Fruit fly (Drosophila melanogaster) whole organism, prepupa: ENCODE results near the gene deltaCOP.

Experiments used
- CG10631 ChIP-seq: fragments of 200-800 bp; sonication (Bioruptor generic); optimal IDR thresholded peaks from 2 replicates; lab custom pipeline; 2016; ENCODE audit warnings: missing biosample characterization, missing genetic modification characterization
- CG11294 ChIP-seq: fragments of 200-800 bp; sonication (Bioruptor generic); IDR thresholded peaks from 2 replicates; pipeline ENCODE4 v1.3.6; 2022; ENCODE audit warnings: missing biosample characterization, missing genetic modification characterization
- CG11902 ChIP-seq: fragments of 200-800 bp; sonication (Bioruptor generic); optimal IDR thresholded peaks from 3 replicates; lab custom pipeline; 2016; ENCODE audit warnings: missing biosample characterization, missing genetic modification characterization
- CG15336 ChIP-seq: fragments of 200-800 bp; sonication (Bioruptor generic); IDR thresholded peaks from 2 replicates; pipeline ENCODE4 v1.3.6; 2022; ENCODE audit warnings: missing biosample characterization, missing genetic modification characterization
- CG1621 ChIP-seq: fragments of 200-800 bp; sonication (Bioruptor generic); optimal IDR thresholded peaks from 3 replicates; lab custom pipeline; 2018; ENCODE audit warnings: missing biosample characterization, mild to moderate bottlenecking, missing genetic modification characterization
- CG16779 ChIP-seq: fragments of 200-800 bp; sonication (Bioruptor generic); optimal IDR thresholded peaks from 3 replicates; lab custom pipeline; 2017; ENCODE audit warnings: missing biosample characterization, mild to moderate bottlenecking, missing genetic modification characterization
- CG3032 ChIP-seq: fragments of 200-800 bp; optimal IDR thresholded peaks from 2 replicates; lab custom pipeline; 2019; ENCODE audit warnings: missing biosample characterization, mild to moderate bottlenecking, missing genetic modification characterization, moderate library complexity
- CG31627 ChIP-seq: fragments of 200-800 bp; sonication (Bioruptor generic); optimal IDR thresholded peaks from 3 replicates; lab custom pipeline; 2016; ENCODE audit warnings: missing biosample characterization, missing genetic modification characterization
- CG34406 ChIP-seq: fragments of 200-800 bp; sonication (Bioruptor generic); optimal IDR thresholded peaks from 3 replicates; lab custom pipeline; 2016; ENCODE audit warnings: missing biosample characterization, missing genetic modification characterization
- CG4318 ChIP-seq: fragments of 200-800 bp; sonication (Bioruptor generic); optimal IDR thresholded peaks from 3 replicates; lab custom pipeline; 2017; ENCODE audit warnings: missing biosample characterization, mild to moderate bottlenecking, missing genetic modification characterization
- CG6163 ChIP-seq: fragments of 200-800 bp; sonication (Bioruptor generic); IDR thresholded peaks from 3 replicates; pipeline ENCODE4 v1.3.6; 2022; ENCODE audit warnings: missing biosample characterization, missing genetic modification characterization
- CG6276 ChIP-seq: fragments of 200-800 bp; sonication (Bioruptor generic); optimal IDR thresholded peaks from 2 replicates; lab custom pipeline; 2017; ENCODE audit warnings: missing biosample characterization, mild to moderate bottlenecking, missing genetic modification characterization
- CG6792 ChIP-seq: fragments of 200-800 bp; sonication (Bioruptor generic); optimal IDR thresholded peaks from 3 replicates; lab custom pipeline; 2016; ENCODE audit warnings: missing biosample characterization, missing genetic modification characterization
- CG6808 ChIP-seq: fragments of 200-800 bp; sonication (Bioruptor generic); optimal IDR thresholded peaks from 3 replicates; lab custom pipeline; 2017; ENCODE audit warnings: missing biosample characterization, missing genetic modification characterization, mild to moderate bottlenecking, moderate library complexity, missing genetic modification reagents
- CG6854 ChIP-seq: fragments of 200-800 bp; sonication (Bioruptor generic); optimal IDR thresholded peaks from 2 replicates; lab custom pipeline; 2017; ENCODE audit warnings: missing biosample characterization, mild to moderate bottlenecking, missing genetic modification characterization
- CG7368 ChIP-seq: fragments of 200-800 bp; sonication (Bioruptor generic); optimal IDR thresholded peaks from 3 replicates; lab custom pipeline; 2016; ENCODE audit warnings: missing biosample characterization, missing genetic modification characterization
- CG8119 ChIP-seq: fragments of 200-800 bp; sonication (Bioruptor generic); IDR thresholded peaks from 3 replicates; pipeline ENCODE4 v1.3.6; 2022; ENCODE audit warnings: missing biosample characterization, missing genetic modification characterization
- CG8319 ChIP-seq: fragments of 200-800 bp; sonication (Bioruptor generic); optimal IDR thresholded peaks from 3 replicates; lab custom pipeline; 2016; ENCODE audit warnings: missing biosample characterization, missing genetic modification characterization
- CG8632 ChIP-seq: fragments of 200-800 bp; sonication (Bioruptor generic); optimal IDR thresholded peaks from 3 replicates; lab custom pipeline; 2016; ENCODE audit warnings: missing biosample characterization, missing genetic modification characterization
- Eip75B ChIP-seq: fragments of 200-800 bp; sonication (Bioruptor generic); optimal IDR thresholded peaks from 3 replicates; lab custom pipeline; 2016; ENCODE audit warnings: missing biosample characterization, missing genetic modification characterization
- Eip78C ChIP-seq: fragments of 200-800 bp; sonication (Bioruptor generic); peaks from one replicate; lab custom pipeline; 2016; ENCODE audit warnings: missing biosample characterization, missing genetic modification characterization
- Eip93F ChIP-seq: fragments of 200-800 bp; sonication (Bioruptor generic); optimal IDR thresholded peaks from 2 replicates; lab custom pipeline; 2016; ENCODE audit warnings: missing biosample characterization, mild to moderate bottlenecking, missing genetic modification characterization
- Gug ChIP-seq: fragments of 200-800 bp; sonication (Bioruptor generic); IDR thresholded peaks from 2 replicates; pipeline ENCODE4 v1.3.6; 2022; ENCODE audit warnings: missing biosample characterization, missing genetic modification characterization
- Hr39 ChIP-seq: fragments of 200-800 bp; sonication (Bioruptor generic); optimal IDR thresholded peaks from 2 replicates; lab custom pipeline; 2016; ENCODE audit warnings: missing biosample characterization, missing genetic modification characterization
- Hr4 ChIP-seq: fragments of 200-800 bp; sonication (Bioruptor generic); optimal IDR thresholded peaks from 3 replicates; lab custom pipeline; 2016; ENCODE audit warnings: missing biosample characterization, missing genetic modification characterization
- Lpt ChIP-seq: fragments of 200-800 bp; sonication (Bioruptor generic); optimal IDR thresholded peaks from 3 replicates; lab custom pipeline; 2016; ENCODE audit warnings: missing biosample characterization, missing genetic modification characterization
- OdsH ChIP-seq: fragments of 200-800 bp; sonication (Bioruptor generic); optimal IDR thresholded peaks from 3 replicates; lab custom pipeline; 2016; ENCODE audit warnings: missing biosample characterization, missing genetic modification characterization
- Sox102F ChIP-seq: fragments of 200-800 bp; sonication (Bioruptor generic); optimal IDR thresholded peaks from 2 replicates; lab custom pipeline; 2016; ENCODE audit warnings: missing biosample characterization, mild to moderate bottlenecking, missing genetic modification characterization
- Sox14 ChIP-seq: fragments of 200-800 bp; sonication (Bioruptor generic); optimal IDR thresholded peaks from 3 replicates; lab custom pipeline; 2016; ENCODE audit warnings: missing biosample characterization, missing genetic modification characterization
- achi ChIP-seq: fragments of 200-800 bp; sonication (Bioruptor generic); optimal IDR thresholded peaks from 3 replicates; lab custom pipeline; 2016; ENCODE audit warnings: missing biosample characterization, missing genetic modification characterization
- cyc ChIP-seq: fragments of 200-800 bp; sonication (Bioruptor generic); optimal IDR thresholded peaks from 3 replicates; lab custom pipeline; 2016; ENCODE audit warnings: missing biosample characterization, missing genetic modification characterization
- dac ChIP-seq: fragments of 200-800 bp; sonication (Bioruptor generic); optimal IDR thresholded peaks from 2 replicates; lab custom pipeline; 2017; ENCODE audit warnings: missing biosample characterization, mild to moderate bottlenecking, missing genetic modification characterization
- dsx ChIP-seq: fragments of 200-800 bp; optimal IDR thresholded peaks from 3 replicates; lab custom pipeline; 2019; ENCODE audit warnings: missing biosample characterization, mild to moderate bottlenecking, missing genetic modification characterization, moderate library complexity; ENCODE audit not compliant: poor library complexity, severe bottlenecking
- eg ChIP-seq: fragments of 200-800 bp; sonication (Bioruptor generic); IDR thresholded peaks from 3 replicates; pipeline ENCODE4 v1.3.6; 2022; ENCODE audit warnings: missing biosample characterization, missing genetic modification characterization
- esn ChIP-seq: fragments of 200-800 bp; sonication (Bioruptor generic); optimal IDR thresholded peaks from 2 replicates; lab custom pipeline; 2016; ENCODE audit warnings: missing biosample characterization, mild to moderate bottlenecking, missing genetic modification characterization, moderate library complexity
- fd85E ChIP-seq: fragments of 200-800 bp; sonication (Bioruptor generic); optimal IDR thresholded peaks from 3 replicates; lab custom pipeline; 2016; ENCODE audit warnings: missing biosample characterization, missing genetic modification characterization
- fkh ChIP-seq: fragments of 200-800 bp; sonication (Bioruptor generic); optimal IDR thresholded peaks from 3 replicates; lab custom pipeline; 2017; ENCODE audit warnings: missing biosample characterization, mild to moderate bottlenecking, missing genetic modification characterization, moderate library complexity
- lz ChIP-seq: fragments of 200-800 bp; sonication (Bioruptor generic); optimal IDR thresholded peaks from 3 replicates; lab custom pipeline; 2016; ENCODE audit warnings: missing biosample characterization, missing genetic modification characterization
- pdm3 ChIP-seq: fragments of 200-800 bp; sonication (Bioruptor generic); optimal IDR thresholded peaks from 3 replicates; lab custom pipeline; 2016; ENCODE audit warnings: missing biosample characterization, missing genetic modification characterization
- svp ChIP-seq: fragments of 200-800 bp; sonication (Bioruptor generic); peaks from one replicate; lab custom pipeline; 2016; ENCODE audit warnings: missing biosample characterization, missing genetic modification characterization
- vri ChIP-seq: fragments of 200-800 bp; sonication (Bioruptor generic); optimal IDR thresholded peaks from 3 replicates; lab custom pipeline; 2016; ENCODE audit warnings: missing biosample characterization, mild to moderate bottlenecking, missing genetic modification characterization

deltaCOP gene

DNA sequence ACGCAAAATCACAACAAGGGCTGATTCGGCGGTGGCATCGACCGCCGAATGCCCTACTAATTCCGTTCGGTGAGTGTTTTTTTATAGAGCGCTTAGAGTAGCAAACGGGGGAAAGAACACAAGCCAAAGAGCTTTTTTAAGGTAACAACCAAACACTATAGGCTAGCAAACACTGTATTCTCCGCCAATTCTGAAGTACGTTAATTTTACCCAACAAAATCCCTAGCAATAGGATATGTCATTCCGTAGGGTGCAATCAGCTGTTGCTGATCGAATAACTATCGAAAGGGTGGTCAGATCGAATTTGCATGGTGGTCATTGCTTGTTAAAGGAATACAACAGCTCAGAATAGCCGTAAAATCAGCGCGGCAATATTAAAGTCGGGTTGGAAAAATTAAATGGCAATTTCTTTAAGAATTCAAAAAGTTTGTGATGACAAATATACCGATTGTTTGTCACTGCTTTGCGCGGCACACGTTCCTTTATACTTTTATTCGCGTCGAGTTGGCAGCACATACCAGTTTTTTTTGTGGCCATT is 46.2 kb upstream of the deltaCOP start, which contains the start of gene mip130 (continued):
- peak; percentile 63 for TF ChIP-seq CG34406
- TF ChIP-seq fd85E (GFP tag; lab: Kevin White, UChicago): no peak
- TF ChIP-seq Eip75B: peak; percentile 56
- peak; percentile 51 for TF ChIP-seq Sox102F (GFP tag; lab: Kevin White, UChicago)
- peak; percentile 43 for TF ChIP-seq lz (GFP tag; lab: Kevin White, UChicago)
- peak; percentile 27 for TF ChIP-seq CG6854 (GFP tag; lab: Kevin White, UChicago)
- TF ChIP-seq CG7368: peak; percentile 51
- TF ChIP-seq OdsH (GFP tag; lab: Kevin White, UChicago): peak; percentile 47
- TF ChIP-seq CG1621: no peak
- no peak for TF ChIP-seq Lpt
- TF ChIP-seq Hr39: peak; percentile 31
- peak; percentile 84 for TF ChIP-seq svp (GFP tag; lab: Kevin White, UChicago)
- TF ChIP-seq Hr4 (GFP tag; lab: Kevin White, UChicago): peak; percentile 64
- TF ChIP-seq Gug (GFP tag; lab: Robert Waterston, UW): no peak
- TF ChIP-seq CG3032 (tag; lab: Kevin White, UChicago): peak; percentile 60
- no peak for TF ChIP-seq CG8319 (GFP tag; lab: Kevin White, UChicago)
- TF ChIP-seq CG6808 (GFP tag; lab: Kevin White, UChicago): peak; percentile 36
- peak; percentile 54 for TF ChIP-seq CG8632 (GFP tag; lab: Kevin White, UChicago)
- peak; percentile 58 for TF ChIP-seq esn

DNA sequence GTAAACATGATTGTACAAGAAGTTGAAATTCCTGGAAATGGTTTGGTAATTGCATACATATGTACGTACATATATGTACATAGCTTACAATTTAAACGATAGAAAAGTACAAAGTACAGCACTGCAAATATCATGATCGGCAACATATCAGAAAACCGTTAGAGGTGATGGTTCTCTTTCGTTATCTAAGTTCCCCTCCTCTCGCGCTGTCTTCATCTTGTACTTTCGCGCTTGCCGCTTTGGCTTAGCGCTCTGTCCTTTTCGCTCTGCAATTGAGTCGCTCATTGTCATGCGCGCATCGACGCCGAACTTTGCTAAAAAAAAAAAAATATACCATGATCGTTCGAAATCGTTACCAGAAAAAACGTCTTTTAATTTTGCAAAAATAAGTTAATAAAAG is 42.4 kb upstream of the deltaCOP start:
- TF ChIP-seq svp (GFP tag; lab: Kevin White, UChicago) (peak; percentile 62), lz (GFP tag; lab: Kevin White, UChicago) (no peak), pdm3 (GFP tag; lab: Kevin White, UChicago) (no peak)

DNA sequence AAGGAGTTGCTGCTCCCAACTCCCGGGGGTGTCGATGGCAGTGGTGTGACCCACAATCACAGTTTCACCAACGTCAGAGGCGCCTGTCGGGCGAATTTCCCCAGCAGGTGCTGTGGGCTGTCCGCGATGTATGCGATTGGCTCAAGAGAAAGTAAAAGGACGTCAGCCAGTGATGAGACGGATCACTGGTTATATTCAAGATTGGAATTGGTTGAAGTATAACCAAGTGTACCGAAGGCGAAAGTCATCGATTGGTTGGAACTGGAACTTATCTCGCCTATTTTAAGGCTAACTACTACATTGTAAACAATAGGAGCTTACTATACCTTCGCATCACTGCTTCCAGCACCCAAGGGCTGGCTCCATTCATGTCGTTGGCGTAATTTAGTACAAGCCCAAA is 41.5 kb upstream of the deltaCOP start, which contains the start of gene CG32801:
Gene CG32801, minus strand, starts transcription at position 101 of the 400 bp plus-strand sequence.
- TF ChIP-seq fd85E (GFP tag; lab: Kevin White, UChicago): no peak
- no peak for TF ChIP-seq CG16779
- TF ChIP-seq CG10631 (GFP tag; lab: Kevin White, UChicago): no peak
- TF ChIP-seq CG8119 (GFP tag; lab: Robert Waterston, UW): no peak
- no peak for TF ChIP-seq Eip93F (GFP tag; lab: Kevin White, UChicago)
- no peak for TF ChIP-seq CG6276 (GFP tag; lab: Kevin White, UChicago)
- TF ChIP-seq Sox14: no peak
- no peak for TF ChIP-seq dac (GFP tag; lab: Kevin White, UChicago)
- TF ChIP-seq OdsH (GFP tag; lab: Kevin White, UChicago): no peak

DNA sequence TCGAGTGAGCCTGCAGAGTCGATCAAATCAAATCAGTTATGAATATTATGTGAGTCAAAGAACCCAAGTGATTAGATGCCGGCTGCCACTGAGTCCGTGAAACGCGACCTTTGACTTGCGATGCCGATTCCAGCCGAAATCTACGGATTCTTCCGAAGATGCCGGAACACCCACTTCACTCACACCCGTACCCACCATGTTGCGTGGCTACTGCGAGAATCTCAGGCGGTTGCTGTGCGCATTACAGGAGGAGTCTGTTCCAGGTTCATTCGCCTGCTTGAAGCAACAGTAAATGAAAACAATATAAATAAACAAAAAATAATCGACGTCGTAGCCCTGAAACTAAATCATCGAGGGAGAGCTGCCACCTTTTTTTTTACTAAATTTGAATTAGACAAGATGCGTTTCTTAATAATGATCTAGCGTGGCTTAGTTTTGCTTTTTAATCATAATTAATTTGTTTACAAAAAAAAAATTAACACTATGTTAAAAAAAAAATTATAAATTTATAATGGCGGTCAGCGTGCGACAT is 40.1 kb upstream of the deltaCOP start, which contains the start of gene Ldaf1:
Gene Ldaf1, minus strand, starts transcription at position 307 of the 532 bp plus-strand sequence.
- TF ChIP-seq CG6808 (GFP tag; lab: Kevin White, UChicago) (no peak), Eip78C (GFP tag; lab: Kevin White, UChicago) (peak; percentile 52), svp (GFP tag; lab: Kevin White, UChicago) (peak; percentile 82), fkh (peak; percentile 82), CG1621 (no peak), esn (peak; percentile 7), CG16779 (no peak), eg (GFP tag; lab: Robert Waterston, UW) (0 out of 3 replicates have a peak, but pooled peaks have one; percentile 22)

DNA sequence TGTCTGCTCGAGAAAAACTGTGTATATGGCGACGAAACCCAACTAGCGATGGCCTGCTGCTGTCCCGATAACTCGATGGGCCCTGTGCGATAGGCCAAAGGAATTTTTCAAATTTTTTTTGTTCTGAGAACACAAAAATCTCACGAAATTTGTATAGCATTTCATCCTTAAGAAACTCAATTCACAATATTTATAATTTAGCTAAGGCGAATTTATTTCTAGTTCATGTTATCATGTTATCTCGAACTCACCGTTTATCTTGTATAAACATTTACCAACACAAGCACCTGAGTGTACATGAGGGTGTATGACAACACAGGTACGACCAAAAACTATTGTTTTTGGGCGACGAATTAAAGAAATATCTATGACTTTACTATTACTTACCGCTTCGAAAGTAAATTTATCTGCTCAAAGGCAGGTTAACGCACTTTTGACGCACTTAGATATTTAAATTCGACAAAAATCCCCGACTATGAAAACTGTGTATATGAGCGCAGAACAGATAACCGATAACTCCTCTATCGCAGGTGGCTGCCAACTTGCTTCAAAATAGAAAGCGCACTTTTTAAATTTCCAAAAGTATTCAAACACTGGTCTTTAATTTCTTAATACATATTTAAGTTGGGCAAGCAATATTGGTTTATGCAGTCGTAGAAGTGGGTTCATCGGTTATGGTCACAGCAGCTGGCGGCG is 38.7 kb upstream of the deltaCOP start, which contains the start of gene arm:
Gene arm, minus strand, starts transcription at position 524 of the 696 bp plus-strand sequence.
- TF ChIP-seq dsx (no peak), CG16779 (no peak), Eip93F (GFP tag; lab: Kevin White, UChicago) (peak; percentile 22), Hr39 (no peak), CG15336 (peak; percentile 20; the same call in 1 of the 2 replicates), CG6163 (GFP tag; lab: Robert Waterston, UW) (no peak), Sox14 (no peak), CG8632 (GFP tag; lab: Kevin White, UChicago) (no peak), esn (peak; percentile 31), dac (GFP tag; lab: Kevin White, UChicago) (no peak), cyc (GFP tag; lab: Kevin White, UChicago) (peak; percentile 12), CG11902 (GFP tag; lab: Kevin White, UChicago) (no peak), CG31627 (GFP tag; lab: Kevin White, UChicago) (peak; percentile 0), vri (GFP tag; lab: Kevin White, UChicago) (peak; percentile 28), svp (GFP tag; lab: Kevin White, UChicago) (peak; percentile 75), achi (GFP tag; lab: Kevin White, UChicago) (peak; percentile 23), CG11294 (GFP tag; lab: Robert Waterston, UW) (no peak), CG6276 (GFP tag; lab: Kevin White, UChicago) (no peak), CG6792 (GFP tag; lab: Kevin White, UChicago) (peak; percentile 0), CG4318 (GFP tag; lab: Kevin White, UChicago) (no peak)
